Fruit fly (Drosophila melanogaster): ENCODE data around the gene Cyp4d2.

Cyp4d2 gene

dm6 chrX:2197414-2198271 is 21.8 kb downstream of the Cyp4d2 start:
- no peak for TF ChIP-seq Hr96 (GFP tag; optimal IDR thresholded peaks at IDR 0.05)
- TF ChIP-seq CG14711 (tag; optimal IDR thresholded peaks at IDR 0.05) = no peak
- TF ChIP-seq CG12768 (GFP tag; optimal IDR thresholded peaks at IDR 0.05) = no peak
- TF ChIP-seq CG7101 (tag; optimal IDR thresholded peaks at IDR 0.05) = no peak
- no peak for TF ChIP-seq cic (GFP tag; optimal IDR thresholded peaks at IDR 0.05)
- no peak for TF ChIP-seq pad (GFP tag; optimal IDR thresholded peaks at IDR 0.05)
- no peak for TF ChIP-seq cnc (optimal IDR thresholded peaks at IDR 0.05)
- TF ChIP-seq Clk (GFP tag; optimal IDR thresholded peaks at IDR 0.05) = no peak
- no peak for TF ChIP-seq Crg-1 (GFP tag; optimal IDR thresholded peaks at IDR 0.05)
- no peak for TF ChIP-seq tj (GFP tag; optimal IDR thresholded peaks at IDR 0.05)
- no peak for TF ChIP-seq Mnt (GFP tag; optimal IDR thresholded peaks at IDR 0.05)
- TF ChIP-seq CG5204 (GFP tag; optimal IDR thresholded peaks at IDR 0.05) = no peak
- TF ChIP-seq bab1 (GFP tag; optimal IDR thresholded peaks at IDR 0.05) = no peak
- no peak for TF ChIP-seq ovo (GFP tag; optimal IDR thresholded peaks at IDR 0.05)
- TF ChIP-seq CG33017 (tag; optimal IDR thresholded peaks at IDR 0.05) = no peak
- no peak for TF ChIP-seq CG7045 (GFP tag; optimal IDR thresholded peaks at IDR 0.05)
- TF ChIP-seq toe (GFP tag; optimal IDR thresholded peaks at IDR 0.05) = no peak
- TF ChIP-seq CG1620 (GFP tag; optimal IDR thresholded peaks at IDR 0.05) = no peak
- TF ChIP-seq CG11617 (GFP tag; optimal IDR thresholded peaks at IDR 0.05) = no peak
- no peak for TF ChIP-seq kay (GFP tag; ENCODE audit: borderline replicate concordance)

- TF ChIP-seq bab1 (GFP tag; optimal IDR thresholded peaks at IDR 0.05) = no peak
- no peak for TF ChIP-seq ovo (GFP tag; optimal IDR thresholded peaks at IDR 0.05)
These were observed 22.4 kb downstream of the Cyp4d2 start for dm6 chrX:2198272-2198571.

dm6 chrX:2199303-2199702 is 23.5 kb downstream of the Cyp4d2 start:
- no peak for TF ChIP-seq CG14711 (tag; optimal IDR thresholded peaks at IDR 0.05)
- TF ChIP-seq cnc (optimal IDR thresholded peaks at IDR 0.05) = no peak
- TF ChIP-seq Clk (GFP tag; optimal IDR thresholded peaks at IDR 0.05) = no peak
- TF ChIP-seq ovo (GFP tag; optimal IDR thresholded peaks at IDR 0.05) = no peak
- TF ChIP-seq CG7045 (GFP tag; optimal IDR thresholded peaks at IDR 0.05) = no peak
- no peak for TF ChIP-seq bab1 (GFP tag; optimal IDR thresholded peaks at IDR 0.05)
- TF ChIP-seq cic (GFP tag; optimal IDR thresholded peaks at IDR 0.05) = peak; percentile 53
- TF ChIP-seq CG11617 (GFP tag; optimal IDR thresholded peaks at IDR 0.05) = no peak
- TF ChIP-seq tj (GFP tag; optimal IDR thresholded peaks at IDR 0.05) = no peak
- no peak for TF ChIP-seq CG33017 (tag; optimal IDR thresholded peaks at IDR 0.05)
- no peak for TF ChIP-seq Crg-1 (GFP tag; optimal IDR thresholded peaks at IDR 0.05)
- no peak for TF ChIP-seq Hr96 (GFP tag; optimal IDR thresholded peaks at IDR 0.05)
- peak; percentile 10 for TF ChIP-seq pad (GFP tag; optimal IDR thresholded peaks at IDR 0.05)
- no peak for TF ChIP-seq CG1620 (GFP tag; optimal IDR thresholded peaks at IDR 0.05)
- TF ChIP-seq CG7101 (tag; optimal IDR thresholded peaks at IDR 0.05) = no peak
- no peak for TF ChIP-seq kay (GFP tag; ENCODE audit: borderline replicate concordance)
- peak; percentile 6 for TF ChIP-seq CG12768 (GFP tag; optimal IDR thresholded peaks at IDR 0.05)
- no peak for TF ChIP-seq CG5204 (GFP tag; optimal IDR thresholded peaks at IDR 0.05)
- TF ChIP-seq toe (GFP tag; optimal IDR thresholded peaks at IDR 0.05) = no peak
- peak; percentile 14 for TF ChIP-seq Mnt (GFP tag; optimal IDR thresholded peaks at IDR 0.05)

dm6 chrX:2203766-2204165 is 28.0 kb downstream of the Cyp4d2 start, which contains the start of gene FarO:
TSS of gene FarO (minus strand) at chrX:2203866.
- TF ChIP-seq CG7045 (GFP tag; optimal IDR thresholded peaks at IDR 0.05) (no peak), Mnt (GFP tag; optimal IDR thresholded peaks at IDR 0.05) (no peak), cic (GFP tag; optimal IDR thresholded peaks at IDR 0.05) (no peak), kay (GFP tag; ENCODE audit: borderline replicate concordance) (no peak), toe (GFP tag; optimal IDR thresholded peaks at IDR 0.05) (no peak), Crg-1 (GFP tag; optimal IDR thresholded peaks at IDR 0.05) (no peak)

dm6 chrX:2208641-2209241 is 32.9 kb downstream of the Cyp4d2 start:
- TF ChIP-seq kay (GFP tag; ENCODE audit: borderline replicate concordance) (no peak), CG1620 (GFP tag; optimal IDR thresholded peaks at IDR 0.05) (no peak), CG12768 (GFP tag; optimal IDR thresholded peaks at IDR 0.05) (no peak), CG7045 (GFP tag; optimal IDR thresholded peaks at IDR 0.05) (no peak), CG5204 (GFP tag; optimal IDR thresholded peaks at IDR 0.05) (no peak), Hr96 (GFP tag; optimal IDR thresholded peaks at IDR 0.05) (no peak), CG7101 (tag; optimal IDR thresholded peaks at IDR 0.05) (no peak), pad (GFP tag; optimal IDR thresholded peaks at IDR 0.05) (no peak), ovo (GFP tag; optimal IDR thresholded peaks at IDR 0.05) (no peak), tj (GFP tag; optimal IDR thresholded peaks at IDR 0.05) (no peak), CG14711 (tag; optimal IDR thresholded peaks at IDR 0.05) (no peak), CG33017 (tag; optimal IDR thresholded peaks at IDR 0.05) (no peak), Clk (GFP tag; optimal IDR thresholded peaks at IDR 0.05) (no peak), bab1 (GFP tag; optimal IDR thresholded peaks at IDR 0.05) (no peak), Crg-1 (GFP tag; optimal IDR thresholded peaks at IDR 0.05) (no peak), CG11617 (GFP tag; optimal IDR thresholded peaks at IDR 0.05) (no peak), toe (GFP tag; optimal IDR thresholded peaks at IDR 0.05) (no peak)

dm6 chrX:2212327-2212820 is 36.6 kb downstream of the Cyp4d2 start:
- TF ChIP-seq CG14711 (tag; optimal IDR thresholded peaks at IDR 0.05) = peak; percentile 12
- peak; percentile 17 for TF ChIP-seq Hr96 (GFP tag; optimal IDR thresholded peaks at IDR 0.05)
- no peak for TF ChIP-seq ovo (GFP tag; optimal IDR thresholded peaks at IDR 0.05)

All from whole organism, adult.